Worm (Caenorhabditis elegans): ENCODE measurements around the gene mfsd-8.

- TF ChIP-seq unc-86 (tag; optimal IDR thresholded peaks at IDR 0.05) = no peak
- no peak for TF ChIP-seq unc-62 (GFP tag; optimal IDR thresholded peaks at IDR 0.05)
- TF ChIP-seq lsy-2 (tag; optimal IDR thresholded peaks at IDR 0.05) = no peak
- TF ChIP-seq zag-1 (tag; optimal IDR thresholded peaks at IDR 0.05) = no peak
- TF ChIP-seq vab-15 (tag; optimal IDR thresholded peaks at IDR 0.05) = no peak
Measured at ce11 chrIII:3258306-3258705, 23.8 kb upstream of the mfsd-8 start, which contains the start of gene nspg-7.2.
